Fruit fly (Drosophila melanogaster) whole organism, embryonic: ENCODE results near the gene Art4.

ENCODE experiments used
- Antp ChIP-seq: fragments of 200-800 bp; sonication (Bioruptor generic); optimal IDR thresholded peaks from 3 replicates; lab custom pipeline; 2016; ENCODE audit warnings: missing biosample characterization, missing genetic modification characterization
- Atf-2 ChIP-seq: fragments of 200-800 bp; sonication (Bioruptor generic); optimal IDR thresholded peaks from 2 replicates; lab custom pipeline; 2016; ENCODE audit warnings: missing biosample characterization, missing genetic modification characterization
- Bdp1 ChIP-seq: fragments of 200-800 bp; sonication (Bioruptor generic); optimal IDR thresholded peaks from 3 replicates; lab custom pipeline; 2016; ENCODE audit warnings: missing biosample characterization, missing genetic modification characterization
- CG10431 ChIP-seq: fragments of 200-800 bp; sonication (Bioruptor generic); optimal IDR thresholded peaks from 3 replicates; lab custom pipeline; 2018; ENCODE audit warnings: missing biosample characterization, mild to moderate bottlenecking, missing genetic modification characterization
- CG11093 ChIP-seq: fragments of 200-800 bp; sonication (Bioruptor generic); IDR thresholded peaks from 3 replicates; pipeline ENCODE4 v1.3.6; 2022; ENCODE audit warnings: missing biosample characterization, missing genetic modification characterization
- CG11723 ChIP-seq: fragments of 200-800 bp; sonication (Bioruptor generic); optimal IDR thresholded peaks from 2 replicates; lab custom pipeline; 2017; ENCODE audit warnings: missing biosample characterization, mild to moderate bottlenecking, missing genetic modification characterization
- CG13424 ChIP-seq: fragments of 200-800 bp; sonication (Bioruptor generic); optimal IDR thresholded peaks from 2 replicates; lab custom pipeline; 2019; ENCODE audit warnings: missing biosample characterization, mild to moderate bottlenecking, missing genetic modification characterization, moderate library complexity
- CG13775 ChIP-seq: fragments of 200-800 bp; sonication (Bioruptor generic); optimal IDR thresholded peaks from 3 replicates; lab custom pipeline; 2017; ENCODE audit warnings: missing biosample characterization, mild to moderate bottlenecking, missing genetic modification characterization
- CG1792 ChIP-seq: fragments of 200-800 bp; sonication (Bioruptor generic); optimal IDR thresholded peaks from 2 replicates; lab custom pipeline; 2016; ENCODE audit warnings: missing biosample characterization, missing genetic modification characterization
- CG18619 ChIP-seq: fragments of 200-800 bp; sonication (Bioruptor generic); optimal IDR thresholded peaks from 3 replicates; lab custom pipeline; 2017; ENCODE audit warnings: missing biosample characterization, mild to moderate bottlenecking, missing genetic modification characterization
- CG18764 ChIP-seq: fragments of 200-800 bp; sonication (Bioruptor generic); optimal IDR thresholded peaks from 3 replicates; lab custom pipeline; 2016; ENCODE audit warnings: missing biosample characterization, missing genetic modification characterization
- CG2116 ChIP-seq: fragments of 200-800 bp; sonication (Bioruptor generic); optimal IDR thresholded peaks from 3 replicates; lab custom pipeline; 2018; ENCODE audit warnings: missing biosample characterization, mild to moderate bottlenecking, missing genetic modification characterization
- CG2712 ChIP-seq: fragments of 200-800 bp; optimal IDR thresholded peaks from 3 replicates; lab custom pipeline; 2019; ENCODE audit warnings: missing biosample characterization, mild to moderate bottlenecking, missing genetic modification characterization, moderate library complexity
- CG6272 ChIP-seq: fragments of 200-800 bp; sonication (Bioruptor generic); IDR thresholded peaks from 2 replicates; pipeline ENCODE4 v1.3.6; 2022; ENCODE audit warnings: missing biosample characterization, missing genetic modification characterization
- CG6683 ChIP-seq: fragments of 200-800 bp; sonication (Bioruptor generic); optimal IDR thresholded peaks from 2 replicates; lab custom pipeline; 2017; ENCODE audit warnings: missing biosample characterization, mild to moderate bottlenecking, missing genetic modification characterization, missing genetic modification reagents
- CG7556 ChIP-seq: fragments of 200-800 bp; sonication (Bioruptor generic); optimal IDR thresholded peaks from 2 replicates; lab custom pipeline; 2017; ENCODE audit warnings: missing biosample characterization, mild to moderate bottlenecking, missing genetic modification characterization
- CG7786 ChIP-seq: fragments of 200-800 bp; sonication (Bioruptor generic); optimal IDR thresholded peaks from 2 replicates; lab custom pipeline; 2016; ENCODE audit warnings: missing biosample characterization, missing genetic modification characterization
- CG8359 ChIP-seq: fragments of 200-800 bp; sonication (Bioruptor generic); optimal IDR thresholded peaks from 2 replicates; lab custom pipeline; 2017; ENCODE audit warnings: missing biosample characterization, mild to moderate bottlenecking, missing genetic modification characterization, borderline replicate concordance
- CTCF ChIP-seq: fragments of 200-800 bp; sonication (Bioruptor generic); optimal IDR thresholded peaks from 2 replicates; lab custom pipeline; 2017; ENCODE audit warnings: missing biosample characterization, mild to moderate bottlenecking, missing genetic modification characterization, moderate library complexity
- Dll ChIP-seq: fragments of 200-800 bp; sonication (Bioruptor generic); IDR thresholded peaks from 4 replicates; pipeline ENCODE4 v1.3.6; 2022; ENCODE audit warnings: missing biosample characterization, missing genetic modification characterization; ENCODE audit not compliant: partially characterized antibody
- Doc3 ChIP-seq: fragments of 200-800 bp; sonication (Bioruptor generic); IDR thresholded peaks from 3 replicates; pipeline ENCODE4 v1.3.6; 2022; ENCODE audit warnings: missing biosample characterization, missing genetic modification characterization; ENCODE audit not compliant: partially characterized antibody
- Dref ChIP-seq: fragments of 200-800 bp; sonication (Bioruptor generic); IDR thresholded peaks from 2 replicates; pipeline ENCODE4 v1.3.6; 2022; ENCODE audit warnings: missing biosample characterization, missing genetic modification characterization
- Fer3 ChIP-seq: fragments of 200-800 bp; sonication (Bioruptor generic); optimal IDR thresholded peaks from 2 replicates; lab custom pipeline; 2018; ENCODE audit warnings: missing biosample characterization, mild to moderate bottlenecking, missing genetic modification characterization, moderate library complexity
- Hand ChIP-seq: fragments of 200-800 bp; sonication (Bioruptor generic); optimal IDR thresholded peaks from 2 replicates; lab custom pipeline; 2017; ENCODE audit warnings: mild to moderate bottlenecking, missing biosample characterization, missing genetic modification reagents, missing genetic modification characterization
- Hsf ChIP-seq: fragments of 200-800 bp; sonication (Bioruptor generic); optimal IDR thresholded peaks from 3 replicates; lab custom pipeline; 2016; ENCODE audit warnings: missing biosample characterization, missing genetic modification characterization
- Oli ChIP-seq: fragments of 200-800 bp; sonication (Bioruptor generic); optimal IDR thresholded peaks from 2 replicates; lab custom pipeline; 2018; ENCODE audit warnings: missing biosample characterization, mild to moderate bottlenecking, missing genetic modification characterization, moderate library complexity
- Ravus ChIP-seq: fragments of 200-800 bp; sonication (Bioruptor generic); IDR thresholded peaks from 2 replicates; pipeline ENCODE4 v1.3.6; 2022; ENCODE audit warnings: missing biosample characterization, missing genetic modification characterization
- Rx ChIP-seq: fragments of 200-800 bp; sonication (Bioruptor generic); IDR thresholded peaks from 2 replicates; pipeline ENCODE4 v1.3.6; 2022; ENCODE audit warnings: missing biosample characterization, missing genetic modification characterization
- Vsx1 ChIP-seq: fragments of 200-800 bp; sonication (Bioruptor generic); optimal IDR thresholded peaks from 2 replicates; lab custom pipeline; 2017; ENCODE audit warnings: missing biosample characterization, mild to moderate bottlenecking, missing genetic modification characterization, missing genetic modification reagents
- al ChIP-seq: fragments of 200-800 bp; sonication (Bioruptor generic); IDR thresholded peaks from 2 replicates; pipeline ENCODE4 v1.3.6; 2022; ENCODE audit warnings: missing biosample characterization, missing genetic modification characterization
- ase ChIP-seq: fragments of 200-800 bp; sonication (Bioruptor generic); IDR thresholded peaks from 3 replicates; pipeline ENCODE4 v1.3.6; 2022; ENCODE audit warnings: missing biosample characterization, missing genetic modification characterization
- br ChIP-seq: fragments of >200 bp; optimal IDR thresholded peaks from 2 replicates; lab custom pipeline; 2017
- crc ChIP-seq: fragments of 200-800 bp; sonication (Bioruptor generic); optimal IDR thresholded peaks from 2 replicates; lab custom pipeline; 2016; ENCODE audit warnings: missing biosample characterization, missing genetic modification characterization
- dpn ChIP-seq, 2 experiments: fragments of 200-800 bp; sonication (Bioruptor generic); optimal IDR thresholded peaks; 3 replicates each; lab custom pipeline; 2016; ENCODE audit warnings: missing biosample characterization in 2 of 2, missing genetic modification characterization in 2 of 2
- eve ChIP-seq, 2 experiments: fragments of >200 bp; optimal IDR thresholded peaks; 2 replicates each; lab custom pipeline; 2017; ENCODE audit warnings: missing biosample characterization in 2 of 2, missing genetic modification characterization in 2 of 2
- fru ChIP-seq: fragments of >200 bp; optimal IDR thresholded peaks from 2 replicates; lab custom pipeline; 2017
- gfzf ChIP-seq: fragments of 200-800 bp; sonication (Bioruptor generic); optimal IDR thresholded peaks from 2 replicates; lab custom pipeline; 2016; ENCODE audit warnings: missing biosample characterization, mild to moderate bottlenecking, missing genetic modification characterization, moderate library complexity
- gsb ChIP-seq: fragments of 200-800 bp; sonication (Bioruptor generic); IDR thresholded peaks from 2 replicates; pipeline ENCODE4 v1.3.6; 2022; ENCODE audit warnings: missing biosample characterization, missing genetic modification characterization
- kay ChIP-seq: fragments of 200-800 bp; sonication (Bioruptor generic); optimal IDR thresholded peaks from 2 replicates; lab custom pipeline; 2016; ENCODE audit warnings: missing biosample characterization, missing genetic modification characterization
- knrl ChIP-seq: fragments of 200-800 bp; sonication (Bioruptor generic); IDR thresholded peaks from 3 replicates; pipeline ENCODE4 v1.3.6; 2022; ENCODE audit warnings: missing biosample characterization, missing genetic modification characterization; ENCODE audit not compliant: partially characterized antibody
- pfk ChIP-seq: fragments of 200-800 bp; sonication (Bioruptor generic); optimal IDR thresholded peaks from 2 replicates; lab custom pipeline; 2018; ENCODE audit warnings: missing biosample characterization, mild to moderate bottlenecking, missing genetic modification characterization, moderate library complexity
- pita ChIP-seq: fragments of 200-800 bp; sonication (Bioruptor generic); optimal IDR thresholded peaks from 2 replicates; lab custom pipeline; 2017; ENCODE audit warnings: missing biosample characterization, mild to moderate bottlenecking, missing genetic modification characterization
- sd ChIP-seq: fragments of 200-800 bp; sonication (Bioruptor generic); optimal IDR thresholded peaks from 3 replicates; lab custom pipeline; 2018; ENCODE audit warnings: missing biosample characterization, mild to moderate bottlenecking, missing genetic modification characterization, moderate library complexity
- seq ChIP-seq: fragments of 200-800 bp; sonication (Bioruptor generic); IDR thresholded peaks from 2 replicates; pipeline ENCODE4 v1.3.6; 2022; ENCODE audit warnings: missing biosample characterization, missing genetic modification characterization
- stwl ChIP-seq: fragments of 200-800 bp; sonication (Bioruptor generic); optimal IDR thresholded peaks from 3 replicates; lab custom pipeline; 2018; ENCODE audit warnings: missing biosample characterization, mild to moderate bottlenecking, missing genetic modification characterization, moderate library complexity
- sug ChIP-seq: fragments of 200-800 bp; optimal IDR thresholded peaks from 2 replicates; lab custom pipeline; 2019; ENCODE audit warnings: missing biosample characterization, mild to moderate bottlenecking, missing genetic modification characterization, moderate library complexity
- tap ChIP-seq: fragments of 200-800 bp; optimal IDR thresholded peaks from 3 replicates; lab custom pipeline; 2019; ENCODE audit warnings: missing biosample characterization, mild to moderate bottlenecking, missing genetic modification characterization, moderate library complexity
- unc-4 ChIP-seq: fragments of 200-800 bp; sonication (Bioruptor generic); IDR thresholded peaks from 2 replicates; pipeline ENCODE4 v1.3.6; 2022; ENCODE audit warnings: missing biosample characterization, missing genetic modification characterization; ENCODE audit not compliant: partially characterized antibody
- unpg ChIP-seq: fragments of 200-800 bp; sonication (Bioruptor generic); optimal IDR thresholded peaks from 3 replicates; lab custom pipeline; 2018; ENCODE audit warnings: missing biosample characterization, mild to moderate bottlenecking, missing genetic modification characterization, moderate library complexity
- wek ChIP-seq: fragments of 200-800 bp; sonication (Bioruptor generic); optimal IDR thresholded peaks from 3 replicates; lab custom pipeline; 2018; ENCODE audit warnings: missing biosample characterization, mild to moderate bottlenecking, missing genetic modification characterization, moderate library complexity
- zfh1 ChIP-seq: fragments of 200-800 bp; sonication (Bioruptor generic); IDR thresholded peaks from 3 replicates; pipeline ENCODE4 v1.3.6; 2022; ENCODE audit warnings: missing biosample characterization, missing genetic modification characterization

Gene Art4

dm6 chr3R:10032951-10033720, 47.3 kb upstream of the Art4 start (continued):
- no peak for TF ChIP-seq CG8359 (GFP tag; lab: Kevin White, UChicago)
- no peak for TF ChIP-seq Atf-2 (GFP tag; lab: Kevin White, UChicago)
- no peak for TF ChIP-seq wek (GFP tag; lab: Kevin White, UChicago)
- no peak for TF ChIP-seq CG7786 (GFP tag; lab: Kevin White, UChicago)
- no peak for TF ChIP-seq Dll (GFP tag; lab: Robert Waterston, UW)
- TF ChIP-seq knrl, result no peak
- no peak for TF ChIP-seq Hsf
- TF ChIP-seq sug (tag; lab: Kevin White, UChicago), result no peak
- no peak for TF ChIP-seq Antp
- TF ChIP-seq kay (GFP tag; lab: Kevin White, UChicago), result no peak
- no peak for TF ChIP-seq br (lab: Kevin White, UChicago)
- no peak for TF ChIP-seq Doc3
- TF ChIP-seq CG2116 (GFP tag; lab: Kevin White, UChicago), result no peak
- TF ChIP-seq CG6272 (GFP tag; lab: Robert Waterston, UW), result no peak
- TF ChIP-seq CG18764 (GFP tag; lab: Kevin White, UChicago), result no peak
- TF ChIP-seq eve (GFP tag; optimal IDR thresholded peaks at IDR 0.05; lab: Kevin White, UChicago), result peak in 1 of 2 experiments; percentile 69
- TF ChIP-seq Ravus (GFP tag; lab: Robert Waterston, UW), result no peak
- peak; percentile 6 for TF ChIP-seq CG13424
- TF ChIP-seq pita (GFP tag; lab: Kevin White, UChicago), result no peak
- TF ChIP-seq zfh1 (GFP tag; lab: Robert Waterston, UW), result no peak
- no peak for TF ChIP-seq ase (GFP tag; lab: Robert Waterston, UW)
- TF ChIP-seq unc-4 (GFP tag; lab: Robert Waterston, UW), result no peak
- no peak for TF ChIP-seq gsb (GFP tag; lab: Robert Waterston, UW)
- no peak for TF ChIP-seq fru (lab: Kevin White, UChicago)
- TF ChIP-seq Dref (GFP tag; lab: Robert Waterston, UW), result no peak
- peak; percentile 2 for TF ChIP-seq CG18619 (GFP tag; lab: Kevin White, UChicago)
- no peak for TF ChIP-seq al
- no peak for TF ChIP-seq Rx (GFP tag; lab: Robert Waterston, UW)
- TF ChIP-seq CG7556 (GFP tag; lab: Kevin White, UChicago), result peak; percentile 13
- TF ChIP-seq unpg (GFP tag; lab: Kevin White, UChicago), result peak; percentile 30
- TF ChIP-seq CG2712 (tag; lab: Kevin White, UChicago), result peak; percentile 22
- no peak for TF ChIP-seq seq (GFP tag; lab: Robert Waterston, UW)
- no peak for TF ChIP-seq CG11723 (GFP tag; lab: Kevin White, UChicago)
- TF ChIP-seq dpn (GFP tag; optimal IDR thresholded peaks at IDR 0.05; lab: Kevin White, UChicago), result no peak
- TF ChIP-seq CG10431 (GFP tag; lab: Kevin White, UChicago), result no peak
- TF ChIP-seq Bdp1 (GFP tag; lab: Kevin White, UChicago), result no peak
- TF ChIP-seq Fer3, result no peak
- peak; percentile 8 for TF ChIP-seq tap (tag; lab: Kevin White, UChicago)
- no peak for TF ChIP-seq pfk (GFP tag; lab: Kevin White, UChicago)
- TF ChIP-seq crc (GFP tag; lab: Kevin White, UChicago), result no peak
- TF ChIP-seq Oli (tag; lab: Kevin White, UChicago), result peak; percentile 17
- TF ChIP-seq CG1792 (GFP tag; lab: Kevin White, UChicago), result no peak
- no peak for TF ChIP-seq CG11093 (GFP tag; lab: Robert Waterston, UW)
- peak; percentile 15 for TF ChIP-seq sd (tag; lab: Kevin White, UChicago)
- TF ChIP-seq CTCF (GFP tag; lab: Kevin White, UChicago), result no peak
- TF ChIP-seq Vsx1, result peak; percentile 4
- no peak for TF ChIP-seq CG13775
- TF ChIP-seq CG6683 (GFP tag; lab: Kevin White, UChicago), result no peak
- TF ChIP-seq gfzf (GFP tag; lab: Kevin White, UChicago), result no peak
- TF ChIP-seq Hand (GFP tag; lab: Kevin White, UChicago), result no peak
- TF ChIP-seq stwl (tag; lab: Kevin White, UChicago), result no peak
